Worm (Caenorhabditis elegans) whole organism, L1 larva: ENCODE results near the gene fkb-6.
A peak's percentile ranks its signal among the peaks of the same experiment; 100 is the strongest.

Experiments used
- C34B4.2 ChIP-seq: sonication (generic microtip); optimal IDR thresholded peaks from 2 replicates; lab custom pipeline; 2017; ENCODE audit warnings: mild to moderate bottlenecking, missing genetic modification characterization, missing compliant biosample characterization
- Y116A8C.19 ChIP-seq: sonication (generic microtip); optimal IDR thresholded peaks from 2 replicates; lab custom pipeline; 2016; ENCODE audit warnings: missing compliant biosample characterization, missing genetic modification characterization, borderline replicate concordance
- ama-1 ChIP-seq: fragments of 150-350 bp; optimal IDR thresholded peaks from 2 replicates; lab custom pipeline; 2014
- blmp-1 ChIP-seq: fragments of 150-350 bp; optimal IDR thresholded peaks from 2 replicates; lab custom pipeline; 2014; ENCODE audit warnings: missing biosample characterization, missing genetic modification characterization
- ceh-63 ChIP-seq: fragments of 200-800 bp; sonication (Bioruptor generic); optimal IDR thresholded peaks from 2 replicates; lab custom pipeline; 2018; ENCODE audit warnings: mild to moderate bottlenecking, missing genetic modification characterization, missing compliant biosample characterization
- ceh-8 ChIP-seq: fragments of 200-800 bp; sonication (Bioruptor generic); optimal IDR thresholded peaks from 2 replicates; lab custom pipeline; 2018; ENCODE audit warnings: mild to moderate bottlenecking, missing genetic modification characterization, moderate library complexity, missing compliant biosample characterization
- ceh-82 ChIP-seq, 3 experiments: fragments of 150-350 bp in 1 of 3; sonication (generic microtip) in 2 of 3; optimal IDR thresholded peaks; 2 replicates each; lab custom pipeline; 2014 to 2017; ENCODE audit warnings: missing biosample characterization in 3 of 3, missing genetic modification characterization in 3 of 3
- ceh-88 ChIP-seq: fragments of 200-800 bp; sonication (Bioruptor generic); IDR thresholded peaks from 2 replicates; pipeline ENCODE4 v1.3.6; 2022; ENCODE audit warnings: missing genetic modification characterization, missing compliant biosample characterization
- ceh-90 ChIP-seq: sonication (generic microtip); optimal IDR thresholded peaks from 2 replicates; lab custom pipeline; 2016; ENCODE audit warnings: missing genetic modification characterization, missing compliant biosample characterization
- efl-3 ChIP-seq: fragments of 200-800 bp; sonication (Bioruptor generic); optimal IDR thresholded peaks from 2 replicates; lab custom pipeline; 2018; ENCODE audit warnings: mild to moderate bottlenecking, missing genetic modification characterization, missing compliant biosample characterization
- egl-13 ChIP-seq: sonication (generic microtip); optimal IDR thresholded peaks from 2 replicates; lab custom pipeline; 2016; ENCODE audit warnings: missing genotype, missing genetic modification reagents, missing genetic modification characterization, missing compliant biosample characterization
- elt-2 ChIP-seq: sonication (generic microtip); optimal IDR thresholded peaks from 2 replicates; lab custom pipeline; 2016; ENCODE audit warnings: missing genetic modification characterization, mild to moderate bottlenecking, inconsistent platforms, missing compliant biosample characterization, missing genetic modification reagents
- elt-3 ChIP-seq, 6 experiments: fragments of 150-350 bp in 1 of 6; sonication (generic microtip); optimal IDR thresholded peaks; 2 replicates each; lab custom pipeline; 2017 to 2018; ENCODE audit warnings: missing biosample characterization in 6 of 6, missing genetic modification characterization in 6 of 6, inconsistent platforms in 1 of 6
- fkh-10 ChIP-seq: sonication (generic microtip); optimal IDR thresholded peaks from 2 replicates; lab custom pipeline; 2017; ENCODE audit warnings: missing biosample characterization, missing genetic modification reagents, missing genetic modification characterization
- fkh-4 ChIP-seq: sonication (generic microtip); optimal IDR thresholded peaks from 2 replicates; lab custom pipeline; 2016; ENCODE audit warnings: missing compliant biosample characterization, missing genetic modification characterization, borderline replicate concordance
- fkh-8 ChIP-seq: sonication (generic microtip); optimal IDR thresholded peaks from 2 replicates; lab custom pipeline; 2016; ENCODE audit warnings: mild to moderate bottlenecking, missing genetic modification characterization, missing compliant biosample characterization
- fos-1 ChIP-seq: fragments of 150-350 bp; optimal IDR thresholded peaks from 2 replicates; lab custom pipeline; 2014; ENCODE audit warnings: missing biosample characterization, missing genetic modification characterization
- grh-1 ChIP-seq: fragments of 200-800 bp; sonication (Bioruptor generic); IDR thresholded peaks from 2 replicates; pipeline ENCODE4 v1.3.6; 2022; ENCODE audit warnings: missing genetic modification reagents, missing genetic modification characterization, missing compliant biosample characterization
- hlh-17 ChIP-seq: fragments of 200-800 bp; sonication (Bioruptor generic); optimal IDR thresholded peaks from 2 replicates; lab custom pipeline; 2018; ENCODE audit warnings: missing genetic modification characterization, mild to moderate bottlenecking, missing compliant biosample characterization, moderate library complexity, borderline replicate concordance
- hlh-4 ChIP-seq: sonication (generic microtip); optimal IDR thresholded peaks from 2 replicates; lab custom pipeline; 2016; ENCODE audit warnings: mild to moderate bottlenecking, missing genetic modification characterization, missing compliant biosample characterization
- hpl-2 ChIP-seq: fragments of 150-350 bp; optimal IDR thresholded peaks from 2 replicates; lab custom pipeline; 2014; ENCODE audit warnings: missing biosample characterization, missing genetic modification reagents, missing genetic modification characterization
- irx-1 ChIP-seq: sonication (generic microtip); optimal IDR thresholded peaks from 2 replicates; lab custom pipeline; 2016; ENCODE audit warnings: missing genetic modification characterization, missing compliant biosample characterization
- jun-1 ChIP-seq: fragments of 150-350 bp; optimal IDR thresholded peaks from 2 replicates; lab custom pipeline; 2014; ENCODE audit warnings: missing biosample characterization, missing genetic modification reagents, missing genetic modification characterization
- lin-13 ChIP-seq: fragments of 150-350 bp; optimal IDR thresholded peaks from 2 replicates; lab custom pipeline; 2014; ENCODE audit warnings: missing biosample characterization, missing genetic modification reagents, missing genetic modification characterization
- lin-35 ChIP-seq, 2 experiments: fragments of 150-350 bp; optimal IDR thresholded peaks; 2 replicates each; lab custom pipeline; 2014; ENCODE audit warnings: missing biosample characterization in 2 of 2, missing genetic modification characterization in 2 of 2, missing genetic modification reagents in 2 of 2
- mdl-1 ChIP-seq, 2 experiments: fragments of 150-350 bp; optimal IDR thresholded peaks; 2 replicates each; lab custom pipeline; 2014 to 2017; ENCODE audit warnings: missing biosample characterization in 2 of 2, missing genetic modification characterization in 2 of 2, inconsistent platforms in 1 of 2
- mef-2 ChIP-seq: fragments of 150-350 bp; optimal IDR thresholded peaks from 2 replicates; lab custom pipeline; 2014; ENCODE audit warnings: missing biosample characterization, missing genetic modification characterization
- mep-1 ChIP-seq: fragments of 150-350 bp; optimal IDR thresholded peaks from 2 replicates; lab custom pipeline; 2014; ENCODE audit warnings: missing biosample characterization, missing genetic modification characterization
- nhr-11 ChIP-seq: fragments of 150-350 bp; optimal IDR thresholded peaks from 2 replicates; lab custom pipeline; 2014; ENCODE audit warnings: missing biosample characterization, missing genetic modification characterization
- nhr-19 ChIP-seq: fragments of 200-800 bp; sonication (Bioruptor generic); conservative IDR thresholded peaks from 2 replicates; pipeline ENCODE4 v1.3.6; 2022; ENCODE audit warnings: missing genetic modification characterization, missing compliant biosample characterization
- nhr-47 ChIP-seq: sonication (generic microtip); optimal IDR thresholded peaks from 2 replicates; lab custom pipeline; 2016; ENCODE audit warnings: mild to moderate bottlenecking, missing genetic modification characterization, moderate library complexity, missing compliant biosample characterization
- nhr-76 ChIP-seq: sonication (generic microtip); optimal IDR thresholded peaks from 2 replicates; lab custom pipeline; 2017; ENCODE audit warnings: missing biosample characterization, missing genetic modification characterization
- nhr-84 ChIP-seq: sonication (generic microtip); optimal IDR thresholded peaks from 2 replicates; lab custom pipeline; 2017; ENCODE audit warnings: missing biosample characterization, missing genetic modification characterization
- nhr-90 ChIP-seq: sonication (generic microtip); optimal IDR thresholded peaks from 2 replicates; lab custom pipeline; 2016; ENCODE audit warnings: mild to moderate bottlenecking, missing genetic modification characterization, missing compliant biosample characterization; ENCODE audit not compliant: poor library complexity
- pax-3 ChIP-seq: fragments of 200-800 bp; sonication (Bioruptor generic); optimal IDR thresholded peaks from 2 replicates; lab custom pipeline; 2018; ENCODE audit warnings: mild to moderate bottlenecking, missing genetic modification characterization, moderate library complexity, missing compliant biosample characterization
- skn-1 ChIP-seq: fragments of 150-350 bp; optimal IDR thresholded peaks from 2 replicates; lab custom pipeline; 2014; ENCODE audit warnings: missing biosample characterization, missing genetic modification characterization
- snpc-4 ChIP-seq: fragments of 150-350 bp; optimal IDR thresholded peaks from 2 replicates; lab custom pipeline; 2014; ENCODE audit warnings: missing biosample characterization, missing genetic modification characterization
- snu-23 ChIP-seq: sonication (generic microtip); optimal IDR thresholded peaks from 2 replicates; lab custom pipeline; 2016; ENCODE audit warnings: missing genetic modification characterization, missing compliant biosample characterization
- sox-4 ChIP-seq: sonication (generic microtip); optimal IDR thresholded peaks from 2 replicates; lab custom pipeline; 2016; ENCODE audit warnings: missing genetic modification characterization, missing compliant biosample characterization
- tbx-2 ChIP-seq: sonication (generic microtip); optimal IDR thresholded peaks from 2 replicates; lab custom pipeline; 2016; ENCODE audit warnings: missing genetic modification characterization, missing compliant biosample characterization
- tlp-1 ChIP-seq: fragments of 150-350 bp; optimal IDR thresholded peaks from 2 replicates; lab custom pipeline; 2014; ENCODE audit warnings: missing biosample characterization, missing genetic modification characterization
- unc-30 ChIP-seq: sonication (generic microtip); optimal IDR thresholded peaks from 2 replicates; lab custom pipeline; 2017; ENCODE audit warnings: missing biosample characterization, missing genetic modification characterization
- unc-86 ChIP-seq: sonication (generic microtip); optimal IDR thresholded peaks from 2 replicates; lab custom pipeline; 2016; ENCODE audit warnings: missing genetic modification characterization, missing compliant biosample characterization
- unc-98 ChIP-seq: fragments of 200-800 bp; sonication (Bioruptor generic); IDR thresholded peaks from 2 replicates; pipeline ENCODE4 v1.3.6; 2022; ENCODE audit warnings: missing genetic modification characterization, missing compliant biosample characterization
- xbp-1 ChIP-seq: sonication (generic microtip); optimal IDR thresholded peaks from 2 replicates; lab custom pipeline; 2016; ENCODE audit warnings: missing genetic modification characterization, missing compliant biosample characterization
- ztf-11 ChIP-seq, 2 experiments: sonication (generic microtip); optimal IDR thresholded peaks; 2 replicates each; lab custom pipeline; 2016 to 2017; ENCODE audit warnings: missing genetic modification characterization in 2 of 2, missing biosample characterization in 1 of 2, missing compliant biosample characterization in 1 of 2
- ztf-4 ChIP-seq: fragments of 150-350 bp; optimal IDR thresholded peaks from 2 replicates; lab custom pipeline; 2014; ENCODE audit warnings: missing biosample characterization, missing genetic modification characterization

The fkb-6 gene

DNA sequence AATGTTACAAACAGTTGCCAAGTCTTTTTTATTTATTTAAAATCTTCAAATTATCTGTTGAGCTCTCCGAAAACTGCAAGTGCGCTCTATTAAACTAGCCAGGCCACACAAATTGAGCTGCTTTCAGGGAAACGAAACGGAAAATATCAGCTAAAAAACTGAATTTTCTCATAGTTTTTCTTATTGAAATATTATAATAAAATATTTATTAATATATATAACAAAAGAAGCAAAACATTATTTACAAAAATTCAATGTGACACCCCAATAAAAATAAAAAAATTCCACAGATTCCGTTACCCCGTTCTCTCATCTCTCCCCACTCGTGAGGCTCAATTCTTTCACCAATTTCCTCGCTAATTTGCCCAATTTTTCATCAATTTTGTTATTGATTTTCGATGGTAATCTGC is 13.4 kb upstream of the fkb-6 start (continued):
- TF ChIP-seq lin-13 (GFP tag; lab: Kevin White, UChicago) (no peak), snpc-4 (tag; lab: Kevin White, UChicago) (no peak), ceh-8 (GFP tag; lab: Kevin White, UChicago) (no peak), skn-1 (tag; lab: Kevin White, UChicago) (no peak), hpl-2 (GFP tag; lab: Kevin White, UChicago) (no peak), egl-13 (tag; lab: Kevin White, UChicago) (peak; percentile 4), pax-3 (tag; lab: Kevin White, UChicago) (peak; percentile 60), tlp-1 (tag; lab: Kevin White, UChicago) (no peak), unc-30 (tag; lab: Kevin White, UChicago) (no peak), nhr-84 (tag; lab: Kevin White, UChicago) (no peak), nhr-11 (tag; lab: Kevin White, UChicago) (no peak), fkh-4 (tag; lab: Kevin White, UChicago) (no peak), nhr-47 (tag; lab: Kevin White, UChicago) (peak; percentile 58), mep-1 (tag; lab: Kevin White, UChicago) (peak; percentile 19), fos-1 (tag; lab: Kevin White, UChicago) (no peak), ama-1 (no peak), elt-2 (tag; lab: Kevin White, UChicago) (no peak), tbx-2 (tag; lab: Kevin White, UChicago) (peak; percentile 34), grh-1 (GFP tag; lab: Robert Waterston, UW) (no peak), unc-86 (tag; lab: Kevin White, UChicago) (no peak), nhr-76 (tag; lab: Kevin White, UChicago) (no peak), unc-98 (GFP tag; lab: Robert Waterston, UW) (peak; percentile 74), mdl-1 (tag; optimal IDR thresholded peaks at IDR 0.05; lab: Kevin White, UChicago) (no peak), ceh-88 (GFP tag; lab: Robert Waterston, UW) (peak; percentile 34; the same call in 1 of the 2 replicates), blmp-1 (tag; lab: Kevin White, UChicago) (no peak), hlh-17 (GFP tag; lab: Kevin White, UChicago) (no peak), nhr-90 (tag; lab: Kevin White, UChicago) (peak; percentile 32), fkh-10 (no peak), ceh-63 (GFP tag; lab: Kevin White, UChicago) (no peak), C34B4.2 (tag; lab: Kevin White, UChicago) (no peak), ceh-82 (tag; optimal IDR thresholded peaks at IDR 0.05; lab: Kevin White, UChicago) (peak in 2 of 3 experiments; percentile 5 to 13), nhr-19 (peak; percentile 16; the same call in 1 of the 2 replicates), irx-1 (tag; lab: Kevin White, UChicago) (no peak), sox-4 (tag; lab: Kevin White, UChicago) (no peak), Y116A8C.19 (tag; lab: Kevin White, UChicago) (no peak), lin-35 (GFP tag; optimal IDR thresholded peaks at IDR 0.05; lab: Kevin White, UChicago) (no peak), xbp-1 (tag; lab: Kevin White, UChicago) (peak; percentile 33), fkh-8 (tag; lab: Kevin White, UChicago) (peak; percentile 40), hlh-4 (tag; lab: Kevin White, UChicago) (no peak), jun-1 (tag; lab: Kevin White, UChicago) (no peak), efl-3 (GFP tag; lab: Kevin White, UChicago) (no peak), snu-23 (peak; percentile 36), ztf-4 (tag; lab: Kevin White, UChicago) (no peak), ztf-11 (tag; optimal IDR thresholded peaks at IDR 0.05; lab: Kevin White, UChicago) (no peak), elt-3 (tag; optimal IDR thresholded peaks at IDR 0.05; lab: Kevin White, UChicago) (no peak), mef-2 (tag; lab: Kevin White, UChicago) (no peak), ceh-90 (no peak)
- TF ChIP-seq, all 84 proteins: peak for 23
